Worm (Caenorhabditis elegans): Measurements from ENCODE around the gene ife-1.
"Not testable (repeated sequence)": the region's sequence is repeated elsewhere in the genome, so short reads cannot be mapped to it uniquely, and the experiment has no call there.

ce11 chrIII:13296289-13296874 lies 46.8 kb upstream of the ife-1 start, which contains the start of gene npp-18:
- not testable (repeated sequence) for TF ChIP-seq daf-12 (tag; optimal IDR thresholded peaks at IDR 0.05); aha-1 (tag); R02D3.7 (tag; optimal IDR thresholded peaks at IDR 0.05); cey-2 (tag; optimal IDR thresholded peaks at IDR 0.05; ENCODE audit: borderline replicate concordance, insufficient read depth); unc-39 (tag; optimal IDR thresholded peaks at IDR 0.05)
- TF ChIP-seq lim-7 (GFP tag; IDR thresholded peaks at IDR 0.05) (peak; percentile 62; the same call in 1 of the 2 replicates), dpl-1 (GFP tag; optimal IDR thresholded peaks at IDR 0.05) (peak; percentile 89)
